Worm (Caenorhabditis elegans) whole organism, L3 larva: ENCODE measurements around the gene F13D11.3.

Source experiments
- R02D3.7 ChIP-seq: fragments of 150-350 bp; optimal IDR thresholded peaks from 2 replicates; lab custom pipeline; 2014; ENCODE audit warnings: missing biosample characterization, missing genetic modification characterization
- ZK546.5 ChIP-seq: sonication (generic microtip); optimal IDR thresholded peaks from 2 replicates; lab custom pipeline; 2017; ENCODE audit warnings: missing biosample characterization, missing genetic modification characterization
- ceh-16 ChIP-seq: sonication (generic microtip); optimal IDR thresholded peaks from 2 replicates; lab custom pipeline; 2017; ENCODE audit warnings: missing biosample characterization, missing genetic modification characterization
- ceh-82 ChIP-seq: fragments of 150-350 bp; optimal IDR thresholded peaks from 2 replicates; lab custom pipeline; 2014; ENCODE audit warnings: missing biosample characterization, missing genetic modification characterization
- ceh-9 ChIP-seq: sonication (generic microtip); optimal IDR thresholded peaks from 2 replicates; lab custom pipeline; 2018; ENCODE audit warnings: missing biosample characterization, missing genetic modification characterization
- daf-12 ChIP-seq: fragments of 150-350 bp; optimal IDR thresholded peaks from 2 replicates; lab custom pipeline; 2014; ENCODE audit warnings: missing biosample characterization, missing genetic modification reagents, missing genetic modification characterization
- egl-5 ChIP-seq: fragments of 150-350 bp; optimal IDR thresholded peaks from 2 replicates; lab custom pipeline; 2017; ENCODE audit warnings: missing biosample characterization, missing genetic modification reagents, missing genetic modification characterization, inconsistent platforms
- elt-2 ChIP-seq: sonication (generic microtip); optimal IDR thresholded peaks from 2 replicates; lab custom pipeline; 2016; ENCODE audit warnings: missing genetic modification reagents, mild to moderate bottlenecking, missing genetic modification characterization, missing compliant biosample characterization
- elt-3 ChIP-seq, 3 experiments: fragments of 150-350 bp in 1 of 3; sonication (generic microtip) in 2 of 3; optimal IDR thresholded peaks; 2 replicates in 2 of 3; 4 replicates in 1 of 3; lab custom pipeline; 2014 to 2017; ENCODE audit warnings: missing biosample characterization in 3 of 3, missing genetic modification characterization in 3 of 3
- eor-1 ChIP-seq, 2 experiments: fragments of 150-350 bp; optimal IDR thresholded peaks; 2 replicates each; lab custom pipeline; 2014 to 2018; ENCODE audit warnings: missing biosample characterization in 2 of 2, missing genetic modification characterization in 2 of 2
- fkh-2 ChIP-seq: fragments of 150-350 bp; optimal IDR thresholded peaks from 2 replicates; lab custom pipeline; 2014; ENCODE audit warnings: missing biosample characterization, missing genetic modification reagents, missing genetic modification characterization
- fos-1 ChIP-seq: fragments of 150-350 bp; optimal IDR thresholded peaks from 2 replicates; lab custom pipeline; 2014; ENCODE audit warnings: missing biosample characterization, missing genetic modification characterization
- hmg-11 ChIP-seq: sonication (generic microtip); optimal IDR thresholded peaks from 2 replicates; lab custom pipeline; 2016; ENCODE audit warnings: missing genetic modification characterization, missing compliant biosample characterization
- jun-1 ChIP-seq: fragments of 150-350 bp; optimal IDR thresholded peaks from 2 replicates; lab custom pipeline; 2014; ENCODE audit warnings: missing biosample characterization, missing genetic modification reagents, missing genetic modification characterization
- lin-15B ChIP-seq: fragments of 150-350 bp; optimal IDR thresholded peaks from 2 replicates; lab custom pipeline; 2014; ENCODE audit warnings: missing biosample characterization, missing genetic modification characterization
- lin-39 ChIP-seq: fragments of 150-350 bp; optimal IDR thresholded peaks from 2 replicates; lab custom pipeline; 2018; ENCODE audit warnings: missing biosample characterization, missing genetic modification reagents, missing genetic modification characterization
- lsy-12 ChIP-seq: sonication (generic microtip); optimal IDR thresholded peaks from 2 replicates; lab custom pipeline; 2016; ENCODE audit warnings: mild to moderate bottlenecking, missing genetic modification characterization, missing compliant biosample characterization
- mdl-1 ChIP-seq: fragments of 150-350 bp; optimal IDR thresholded peaks from 2 replicates; lab custom pipeline; 2014; ENCODE audit warnings: missing biosample characterization, missing genetic modification characterization
- nfya-1 ChIP-seq: sonication (generic microtip); optimal IDR thresholded peaks from 2 replicates; lab custom pipeline; 2017; ENCODE audit warnings: missing genetic modification characterization, mild to moderate bottlenecking, missing compliant biosample characterization, antibody characterized with exemption, moderate library complexity; ENCODE audit not compliant: insufficient read depth
- nhr-11 ChIP-seq: fragments of 150-350 bp; optimal IDR thresholded peaks from 2 replicates; lab custom pipeline; 2014; ENCODE audit warnings: missing biosample characterization, missing genetic modification characterization
- nhr-12 ChIP-seq: fragments of 150-350 bp; optimal IDR thresholded peaks from 2 replicates; lab custom pipeline; 2014; ENCODE audit warnings: missing biosample characterization, missing genetic modification characterization
- nhr-23 ChIP-seq: fragments of 150-350 bp; optimal IDR thresholded peaks from 2 replicates; lab custom pipeline; 2014; ENCODE audit warnings: missing biosample characterization, missing genetic modification reagents, missing genetic modification characterization
- nhr-237 ChIP-seq: fragments of 150-350 bp; optimal IDR thresholded peaks from 2 replicates; lab custom pipeline; 2014; ENCODE audit warnings: missing biosample characterization, missing genetic modification characterization
- nhr-25 ChIP-seq: sonication (generic microtip); optimal IDR thresholded peaks from 2 replicates; lab custom pipeline; 2017; ENCODE audit warnings: missing biosample characterization, missing genetic modification characterization
- nhr-28 ChIP-seq: fragments of 150-350 bp; optimal IDR thresholded peaks from 2 replicates; lab custom pipeline; 2014; ENCODE audit warnings: missing biosample characterization, missing genetic modification characterization
- nhr-43 ChIP-seq: sonication (generic microtip); optimal IDR thresholded peaks from 2 replicates; lab custom pipeline; 2016; ENCODE audit warnings: mild to moderate bottlenecking, missing genetic modification characterization, missing compliant biosample characterization; ENCODE audit not compliant: poor library complexity, severe bottlenecking
- nhr-76 ChIP-seq: fragments of 150-350 bp; sonication (generic microtip); optimal IDR thresholded peaks from 5 replicates; lab custom pipeline; 2014; ENCODE audit warnings: missing biosample characterization, missing genetic modification characterization
- nhr-77 ChIP-seq: fragments of 150-350 bp; optimal IDR thresholded peaks from 2 replicates; lab custom pipeline; 2014; ENCODE audit warnings: missing biosample characterization, missing genetic modification characterization
- pha-4 ChIP-seq: fragments of 150-350 bp; optimal IDR thresholded peaks from 2 replicates; lab custom pipeline; 2014; ENCODE audit warnings: missing biosample characterization, missing genetic modification reagents, missing genetic modification characterization
- pqm-1 ChIP-seq: fragments of 150-350 bp; optimal IDR thresholded peaks from 2 replicates; lab custom pipeline; 2017; ENCODE audit warnings: missing biosample characterization, missing genetic modification characterization, inconsistent platforms
- sea-2 ChIP-seq: fragments of 150-350 bp; sonication (generic microtip); optimal IDR thresholded peaks from 4 replicates; lab custom pipeline; 2014; ENCODE audit warnings: missing biosample characterization, missing genetic modification reagents, missing genetic modification characterization
- skn-1 ChIP-seq: fragments of 150-350 bp; optimal IDR thresholded peaks from 2 replicates; lab custom pipeline; 2014; ENCODE audit warnings: missing biosample characterization, missing genetic modification characterization
- snpc-4 ChIP-seq: fragments of 150-350 bp; optimal IDR thresholded peaks from 2 replicates; lab custom pipeline; 2014; ENCODE audit warnings: missing biosample characterization, missing genetic modification characterization
- tbx-2 ChIP-seq: sonication (generic microtip); optimal IDR thresholded peaks from 2 replicates; lab custom pipeline; 2016; ENCODE audit warnings: mild to moderate bottlenecking, missing genetic modification characterization, missing compliant biosample characterization
- unc-39 ChIP-seq: sonication (generic microtip); optimal IDR thresholded peaks from 4 replicates; lab custom pipeline; 2017; ENCODE audit warnings: missing biosample characterization, missing genetic modification characterization
- unc-62 ChIP-seq: fragments of 150-350 bp; sonication (generic microtip); optimal IDR thresholded peaks from 4 replicates; lab custom pipeline; 2014; ENCODE audit warnings: missing biosample characterization, missing genetic modification reagents, missing genetic modification characterization
- zag-1 ChIP-seq: fragments of 150-350 bp; optimal IDR thresholded peaks from 2 replicates; lab custom pipeline; 2014; ENCODE audit warnings: missing biosample characterization, missing genetic modification characterization
- ztf-11 ChIP-seq: fragments of 150-350 bp; optimal IDR thresholded peaks from 2 replicates; lab custom pipeline; 2014; ENCODE audit warnings: missing biosample characterization, missing genetic modification characterization
- ztf-4 ChIP-seq: fragments of 150-350 bp; optimal IDR thresholded peaks from 2 replicates; lab custom pipeline; 2014; ENCODE audit warnings: missing biosample characterization, missing genetic modification characterization

The F13D11.3 gene

ce11 chrX:5817078-5817477 is 11.4 kb upstream of the F13D11.3 start:
- TF ChIP-seq nfya-1 (tag; lab: Kevin White, UChicago) (peak; percentile 95), lin-39 (tag; lab: Kevin White, UChicago) (peak; percentile 1), hmg-11 (no peak)

ce11 chrX:5816346-5816745 is 10.6 kb upstream of the F13D11.3 start:
- TF ChIP-seq unc-39 (no peak), egl-5 (tag; lab: Kevin White, UChicago) (peak; percentile 63), nfya-1 (tag; lab: Kevin White, UChicago) (peak; percentile 72), lin-39 (tag; lab: Kevin White, UChicago) (peak; percentile 59)

- TF ChIP-seq nhr-76 (tag; lab: Kevin White, UChicago) (no peak), fkh-2 (tag; lab: Kevin White, UChicago) (no peak), lin-39 (tag; lab: Kevin White, UChicago) (peak; percentile 34), tbx-2 (tag; lab: Kevin White, UChicago) (no peak), nhr-237 (tag; lab: Kevin White, UChicago) (no peak), nfya-1 (tag; lab: Kevin White, UChicago) (peak; percentile 20), zag-1 (tag; lab: Kevin White, UChicago) (no peak), unc-39 (no peak)
- TF ChIP-seq, all 47 proteins: peak for 2
These were observed 9.6 kb upstream of the F13D11.3 start for ce11 chrX:5815343-5815742.

- TF ChIP-seq nhr-25 (tag; lab: Kevin White, UChicago) (peak; percentile 35), elt-2 (tag; lab: Kevin White, UChicago) (peak; percentile 33), nhr-23 (no peak), pqm-1 (tag; lab: Kevin White, UChicago) (peak; percentile 48)
These were observed 8.6 kb upstream of the F13D11.3 start for ce11 chrX:5814342-5814741.

- TF ChIP-seq hmg-11 (no peak), nhr-11 (tag; lab: Kevin White, UChicago) (no peak), elt-2 (tag; lab: Kevin White, UChicago) (peak; percentile 98), jun-1 (peak; percentile 24), pqm-1 (tag; lab: Kevin White, UChicago) (peak; percentile 76)
These were observed 7.3 kb upstream of the F13D11.3 start for ce11 chrX:5813030-5813429.

- TF ChIP-seq ceh-9 (tag; lab: Kevin White, UChicago) (no peak), nfya-1 (tag; lab: Kevin White, UChicago) (peak; percentile 87), nhr-237 (tag; lab: Kevin White, UChicago) (no peak), fkh-2 (tag; lab: Kevin White, UChicago) (peak; percentile 72), hmg-11 (peak; percentile 83), fos-1 (tag; lab: Kevin White, UChicago) (peak; percentile 70), jun-1 (peak; percentile 5), pha-4 (peak; percentile 75), lin-15B (no peak), nhr-77 (tag; lab: Kevin White, UChicago) (no peak), ceh-16 (no peak), nhr-11 (tag; lab: Kevin White, UChicago) (peak; percentile 54), unc-62 (GFP tag; lab: Kevin White, UChicago) (peak; percentile 69), elt-3 (tag; optimal IDR thresholded peaks at IDR 0.05; lab: Kevin White, UChicago) (no peak), skn-1 (tag; lab: Kevin White, UChicago) (no peak), lin-39 (tag; lab: Kevin White, UChicago) (peak; percentile 80), lsy-12 (no peak), nhr-28 (tag; lab: Kevin White, UChicago) (no peak), sea-2 (GFP tag; lab: Kevin White, UChicago) (peak; percentile 99), R02D3.7 (tag; lab: Kevin White, UChicago) (peak; percentile 3), nhr-23 (peak; percentile 48), mdl-1 (peak; percentile 45), eor-1 (tag; optimal IDR thresholded peaks at IDR 0.05; lab: Kevin White, UChicago) (no peak), egl-5 (tag; lab: Kevin White, UChicago) (peak; percentile 94), nhr-12 (no peak), nhr-25 (tag; lab: Kevin White, UChicago) (no peak), elt-2 (tag; lab: Kevin White, UChicago) (peak; percentile 19), ZK546.5 (tag; lab: Kevin White, UChicago) (no peak), snpc-4 (tag; lab: Kevin White, UChicago) (no peak), zag-1 (tag; lab: Kevin White, UChicago) (no peak), daf-12 (tag; lab: Kevin White, UChicago) (no peak), ceh-82 (tag; lab: Kevin White, UChicago) (no peak), ztf-4 (tag; lab: Kevin White, UChicago) (no peak), nhr-43 (tag; lab: Kevin White, UChicago) (peak; percentile 89), nhr-76 (tag; lab: Kevin White, UChicago) (no peak), ztf-11 (tag; lab: Kevin White, UChicago) (no peak)
These were observed 6.4 kb upstream of the F13D11.3 start for ce11 chrX:5811997-5812562.
